Worm (Caenorhabditis elegans): ENCODE data around the gene W02A2.5.

Gene W02A2.5

DNA sequence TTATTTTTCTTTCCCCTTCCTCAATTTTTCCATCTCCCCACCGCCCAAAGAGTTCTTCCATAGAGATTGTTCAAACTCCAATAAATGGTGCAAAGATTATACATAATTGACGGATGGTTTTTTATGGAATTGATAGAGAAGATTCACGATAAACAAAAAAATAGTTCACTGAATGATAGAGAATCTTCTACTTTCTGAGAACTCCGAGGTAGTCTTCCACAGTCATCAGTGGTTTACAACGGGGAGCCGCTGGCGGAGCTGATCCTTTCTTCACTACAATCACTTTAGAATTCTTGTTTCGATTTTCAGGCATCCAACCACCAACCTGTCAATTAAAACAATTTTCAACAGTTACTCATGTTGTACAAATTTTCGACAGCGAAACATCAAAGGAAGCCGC is 13.3 kb downstream of the W02A2.5 start:
- no peak for TF ChIP-seq ztf-11 (tag; optimal IDR thresholded peaks at IDR 0.05)
- no peak for TF ChIP-seq tbx-2 (tag; optimal IDR thresholded peaks at IDR 0.05)
- TF ChIP-seq ztf-4 (tag; optimal IDR thresholded peaks at IDR 0.05) = no peak
- TF ChIP-seq ceh-82 (tag; optimal IDR thresholded peaks at IDR 0.05) = no peak
- no peak for TF ChIP-seq ceh-28 (tag; optimal IDR thresholded peaks at IDR 0.05)
- no peak for TF ChIP-seq ama-1 (optimal IDR thresholded peaks at IDR 0.05)
- no peak for TF ChIP-seq R02D3.7 (tag; optimal IDR thresholded peaks at IDR 0.05)
- no peak for TF ChIP-seq unc-62 (GFP tag; optimal IDR thresholded peaks at IDR 0.05)
- no peak for TF ChIP-seq nhr-237 (tag; optimal IDR thresholded peaks at IDR 0.05)
- no peak for TF ChIP-seq lin-39 (tag; optimal IDR thresholded peaks at IDR 0.05)
- no peak for TF ChIP-seq hmg-11 (tag; optimal IDR thresholded peaks at IDR 0.05)
- TF ChIP-seq ceh-9 (tag; optimal IDR thresholded peaks at IDR 0.05) = no peak
- TF ChIP-seq lsy-12 (tag; optimal IDR thresholded peaks at IDR 0.05) = no peak
- TF ChIP-seq unc-39 (tag; optimal IDR thresholded peaks at IDR 0.05) = no peak
- no peak for TF ChIP-seq aly-2 (tag; optimal IDR thresholded peaks at IDR 0.05)
- TF ChIP-seq jun-1 (tag; optimal IDR thresholded peaks at IDR 0.05) = no peak
- TF ChIP-seq nhr-11 (tag; optimal IDR thresholded peaks at IDR 0.05) = no peak
- TF ChIP-seq nfya-1 (tag; optimal IDR thresholded peaks at IDR 0.05; ENCODE audit: insufficient read depth) = no peak
- TF ChIP-seq fkh-10 (GFP tag; optimal IDR thresholded peaks at IDR 0.05) = no peak
- TF ChIP-seq mml-1 (tag; optimal IDR thresholded peaks at IDR 0.05) = no peak

ce11 chrIV:13358488-13358887 is 15.8 kb downstream of the W02A2.5 start, which contains the start of gene W02A2.8:
Gene W02A2.8 (minus strand): TSS chrIV:13358588.
- TF ChIP-seq nhr-28 (tag; optimal IDR thresholded peaks at IDR 0.05) (no peak), ceh-28 (tag; optimal IDR thresholded peaks at IDR 0.05) (no peak), aly-2 (tag; optimal IDR thresholded peaks at IDR 0.05) (no peak), nhr-23 (tag; optimal IDR thresholded peaks at IDR 0.05) (no peak), hmg-11 (tag; optimal IDR thresholded peaks at IDR 0.05) (no peak), ceh-9 (tag; optimal IDR thresholded peaks at IDR 0.05) (no peak), zag-1 (tag; optimal IDR thresholded peaks at IDR 0.05) (no peak), ama-1 (optimal IDR thresholded peaks at IDR 0.05) (no peak), mdl-1 (tag; optimal IDR thresholded peaks at IDR 0.05) (no peak), elt-2 (tag; optimal IDR thresholded peaks at IDR 0.05) (no peak)

ce11 chrIV:13360144-13360543 is 17.5 kb downstream of the W02A2.5 start, which contains the start of gene Y62E10A.3:
Gene Y62E10A.3 (minus strand): TSS chrIV:13360244.
- no peak for TF ChIP-seq lsy-12 (tag; optimal IDR thresholded peaks at IDR 0.05)
- no peak for TF ChIP-seq R02D3.7 (tag; optimal IDR thresholded peaks at IDR 0.05)
- no peak for TF ChIP-seq daf-12 (tag; optimal IDR thresholded peaks at IDR 0.05)
- TF ChIP-seq fkh-2 (tag; optimal IDR thresholded peaks at IDR 0.05) = no peak
- no peak for TF ChIP-seq nhr-11 (tag; optimal IDR thresholded peaks at IDR 0.05)
- no peak for TF ChIP-seq nhr-76 (tag; optimal IDR thresholded peaks at IDR 0.05)
- no peak for TF ChIP-seq zag-1 (tag; optimal IDR thresholded peaks at IDR 0.05)
- no peak for TF ChIP-seq egl-27 (tag; optimal IDR thresholded peaks at IDR 0.05)
- TF ChIP-seq nhr-28 (tag; optimal IDR thresholded peaks at IDR 0.05) = no peak
- no peak for TF ChIP-seq nfya-1 (tag; optimal IDR thresholded peaks at IDR 0.05; ENCODE audit: insufficient read depth)
- TF ChIP-seq eor-1 (tag; optimal IDR thresholded peaks at IDR 0.05) = no peak
- no peak for TF ChIP-seq egl-5 (tag; optimal IDR thresholded peaks at IDR 0.05)
- TF ChIP-seq elt-2 (tag; optimal IDR thresholded peaks at IDR 0.05) = no peak
- TF ChIP-seq mml-1 (tag; optimal IDR thresholded peaks at IDR 0.05) = no peak
- no peak for TF ChIP-seq hmg-11 (tag; optimal IDR thresholded peaks at IDR 0.05)
- TF ChIP-seq ztf-11 (tag; optimal IDR thresholded peaks at IDR 0.05) = no peak
- no peak for TF ChIP-seq elt-1 (tag; optimal IDR thresholded peaks at IDR 0.05)
- no peak for TF ChIP-seq nhr-67 (tag; optimal IDR thresholded peaks at IDR 0.05)
- TF ChIP-seq fos-1 (tag; optimal IDR thresholded peaks at IDR 0.05) = no peak

DNA sequence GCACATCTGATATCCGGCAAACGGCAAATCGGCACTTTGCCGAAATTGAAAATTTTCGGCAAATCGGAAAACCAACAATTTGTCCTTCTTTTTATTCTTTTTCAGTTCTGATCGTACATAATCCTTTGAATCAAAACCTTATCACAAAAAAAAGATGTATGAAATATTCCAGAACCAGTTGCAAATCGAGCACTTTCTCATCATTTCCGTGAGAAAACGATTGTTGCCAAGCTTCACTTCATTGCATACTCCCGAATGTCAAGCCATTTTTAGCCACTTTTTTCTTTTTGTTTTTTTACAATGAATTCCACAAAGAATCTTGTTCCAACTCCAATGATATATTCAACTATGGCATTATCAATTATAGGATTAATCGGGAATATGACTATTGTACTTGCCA is 22.2 kb downstream of the W02A2.5 start, which contains the start of gene srsx-25:
TSS of gene srsx-25 (plus strand) at position 301 of the 400 bp plus-strand sequence.
- TF ChIP-seq lin-15B (tag; optimal IDR thresholded peaks at IDR 0.05) (no peak), egl-27 (tag; optimal IDR thresholded peaks at IDR 0.05) (no peak), nhr-23 (tag; optimal IDR thresholded peaks at IDR 0.05) (no peak), ztf-11 (tag; optimal IDR thresholded peaks at IDR 0.05) (no peak), sea-2 (GFP tag; optimal IDR thresholded peaks at IDR 0.05) (no peak), daf-12 (tag; optimal IDR thresholded peaks at IDR 0.05) (no peak), skn-1 (tag; optimal IDR thresholded peaks at IDR 0.05) (no peak), ama-1 (optimal IDR thresholded peaks at IDR 0.05) (no peak), pqm-1 (tag; optimal IDR thresholded peaks at IDR 0.05) (no peak), egl-5 (tag; optimal IDR thresholded peaks at IDR 0.05) (no peak), ceh-28 (tag; optimal IDR thresholded peaks at IDR 0.05) (no peak), nhr-77 (tag; optimal IDR thresholded peaks at IDR 0.05) (no peak)
